Fruit fly (Drosophila melanogaster): ENCODE data around the gene CG4849.

CG4849 gene

dm6 chr3R:27948421-27948906 is 14.8 kb upstream of the CG4849 start, which contains the start of gene Gp93 (continued):
- no peak for TF ChIP-seq Poxn (GFP tag; IDR thresholded peaks at IDR 0.05)
- TF ChIP-seq CG10565 (GFP tag; optimal IDR thresholded peaks at IDR 0.05) = no peak
- TF ChIP-seq CG7928 (GFP tag; optimal IDR thresholded peaks at IDR 0.05) = peak; percentile 19
- TF ChIP-seq scrt (GFP tag; optimal IDR thresholded peaks at IDR 0.05) = no peak
- TF ChIP-seq ash1 (GFP tag; optimal IDR thresholded peaks at IDR 0.05) = no peak
- TF ChIP-seq Trl (optimal IDR thresholded peaks at IDR 0.05) = no peak
- TF ChIP-seq Trl (GFP tag; optimal IDR thresholded peaks at IDR 0.05) = no peak
- TF ChIP-seq CG11085 (GFP tag; IDR thresholded peaks at IDR 0.05) = peak; percentile 56
- peak; percentile 37 for TF ChIP-seq Sin3A (optimal IDR thresholded peaks at IDR 0.05)
- TF ChIP-seq sisA (GFP tag; IDR thresholded peaks at IDR 0.05) = peak; percentile 53; the same call in 1 of the 2 replicates
- TF ChIP-seq slp2 (GFP tag; optimal IDR thresholded peaks at IDR 0.05) = peak; percentile 13
- no peak for TF ChIP-seq Sox102F (GFP tag; optimal IDR thresholded peaks at IDR 0.05)
- TF ChIP-seq CG9876 (GFP tag; optimal IDR thresholded peaks at IDR 0.05) = no peak
- peak; percentile 38 for TF ChIP-seq CG14710 (tag; optimal IDR thresholded peaks at IDR 0.05)
- TF ChIP-seq H15 (GFP tag; IDR thresholded peaks at IDR 0.05) = peak; percentile 45; the same call in 1 of the 3 replicates
- TF ChIP-seq HmgZ (tag; optimal IDR thresholded peaks at IDR 0.05) = peak; percentile 48
- TF ChIP-seq az2 (GFP tag; optimal IDR thresholded peaks at IDR 0.05) = peak; percentile 66
- TF ChIP-seq Ets65A (GFP tag) = peak; percentile 72
- TF ChIP-seq slbo (GFP tag; IDR thresholded peaks at IDR 0.05) = peak; percentile 86
- peak; percentile 62 for TF ChIP-seq Oli (tag; optimal IDR thresholded peaks at IDR 0.05)
- TF ChIP-seq CG1024 (GFP tag; IDR thresholded peaks at IDR 0.05) = 0 out of 2 replicates have a peak, but pooled peaks have one; percentile 37
- TF ChIP-seq NC2α (GFP tag; optimal IDR thresholded peaks at IDR 0.05) = peak; percentile 57
- TF ChIP-seq chm (GFP tag; IDR thresholded peaks at IDR 0.05) = peak; percentile 59; the same call in 1 of the 2 replicates
- TF ChIP-seq CG15011 (GFP tag; optimal IDR thresholded peaks at IDR 0.05) = no peak
- peak; percentile 48; the same call in 1 of the 2 replicates for TF ChIP-seq danr (GFP tag; IDR thresholded peaks at IDR 0.05)
- TF ChIP-seq schlank (tag; optimal IDR thresholded peaks at IDR 0.05) = no peak
- TF ChIP-seq CG8944 (GFP tag; optimal IDR thresholded peaks at IDR 0.05) = no peak
- TF ChIP-seq CG18764 (GFP tag; optimal IDR thresholded peaks at IDR 0.05) = no peak
- peak; percentile 45 for TF ChIP-seq CG13296 (GFP tag; optimal IDR thresholded peaks at IDR 0.05)
- TF ChIP-seq CG9727 (GFP tag; optimal IDR thresholded peaks at IDR 0.05) = peak; percentile 52
- TF ChIP-seq CG12744 (GFP tag; optimal IDR thresholded peaks at IDR 0.05) = no peak
- no peak for TF ChIP-seq CG4707 (GFP tag; optimal IDR thresholded peaks at IDR 0.05)
- peak; percentile 67 for TF ChIP-seq CG13775 (GFP tag; optimal IDR thresholded peaks at IDR 0.05)
- no peak for TF ChIP-seq hb (GFP tag; IDR thresholded peaks at IDR 0.05; ENCODE audit: partially characterized antibody)
- peak; percentile 55; the same call in 1 of the 2 replicates for TF ChIP-seq H2.0 (GFP tag; IDR thresholded peaks at IDR 0.05)
- no peak for TF ChIP-seq Hmr (GFP tag; optimal IDR thresholded peaks at IDR 0.05)
- TF ChIP-seq pum (GFP tag; optimal IDR thresholded peaks at IDR 0.05) = no peak
- TF ChIP-seq CG4404 (GFP tag; IDR thresholded peaks at IDR 0.05) = peak; percentile 47
- no peak for TF ChIP-seq CG6854 (GFP tag; optimal IDR thresholded peaks at IDR 0.05)
- peak; percentile 2 for TF ChIP-seq org-1 (GFP tag; optimal IDR thresholded peaks at IDR 0.05)
- TF ChIP-seq row (GFP tag; IDR thresholded peaks at IDR 0.05) = peak; percentile 79
- peak; percentile 15 for TF ChIP-seq CG12219 (GFP tag; optimal IDR thresholded peaks at IDR 0.05)
- TF ChIP-seq CG17328 (GFP tag; IDR thresholded peaks at IDR 0.05) = peak; percentile 67; the same call in 1 of the 2 replicates
- peak; percentile 45 for TF ChIP-seq CG33557 (GFP tag; optimal IDR thresholded peaks at IDR 0.05)
- TF ChIP-seq CG13287 (GFP tag; IDR thresholded peaks at IDR 0.05; ENCODE audit: partially characterized antibody) = peak; percentile 47; the same call in 1 of the 2 replicates
- no peak for TF ChIP-seq nerfin-1 (tag; optimal IDR thresholded peaks at IDR 0.05)
- no peak for TF ChIP-seq bowl (GFP tag; IDR thresholded peaks at IDR 0.05)
- TF ChIP-seq Ets97D (GFP tag; optimal IDR thresholded peaks at IDR 0.05) = peak; percentile 21
- TF ChIP-seq gt (GFP tag; IDR thresholded peaks at IDR 0.05) = no peak
- TF ChIP-seq emc (GFP tag; optimal IDR thresholded peaks at IDR 0.05) = no peak
- no peak for TF ChIP-seq CG7745 (tag; optimal IDR thresholded peaks at IDR 0.05)
- TF ChIP-seq Gsc (GFP tag; IDR thresholded peaks at IDR 0.05) = no peak
